Worm (Caenorhabditis elegans) whole organism, mixed stage, embryonic: Measurements from ENCODE around the gene Y54G2A.19.

ENCODE experiments used
- M03D4.4 ChIP-seq: sonication (generic microtip); optimal IDR thresholded peaks from 2 replicates; lab custom pipeline; 2017; ENCODE audit warnings: mild to moderate bottlenecking, missing genetic modification characterization, missing compliant biosample characterization
- bed-3 ChIP-seq: fragments of 200-800 bp; sonication (Bioruptor generic); optimal IDR thresholded peaks from 3 replicates; lab custom pipeline; 2018; ENCODE audit warnings: mild to moderate bottlenecking, missing genetic modification characterization, moderate library complexity, missing compliant biosample characterization
- blmp-1 ChIP-seq: fragments of 150-350 bp; optimal IDR thresholded peaks from 2 replicates; lab custom pipeline; 2014; ENCODE audit warnings: missing biosample characterization, missing genetic modification characterization
- ceh-39 ChIP-seq: fragments of 150-350 bp; optimal IDR thresholded peaks from 2 replicates; lab custom pipeline; 2014; ENCODE audit warnings: missing biosample characterization, missing genetic modification characterization
- ceh-43 ChIP-seq: fragments of 200-800 bp; sonication (Bioruptor generic); optimal IDR thresholded peaks from 2 replicates; lab custom pipeline; 2018; ENCODE audit warnings: mild to moderate bottlenecking, missing genetic modification characterization, moderate library complexity, missing compliant biosample characterization
- ceh-83 ChIP-seq: fragments of 200-800 bp; sonication (Bioruptor generic); optimal IDR thresholded peaks from 2 replicates; lab custom pipeline; 2018; ENCODE audit warnings: mild to moderate bottlenecking, missing genetic modification characterization, missing compliant biosample characterization
- ces-1 ChIP-seq: fragments of 150-350 bp; optimal IDR thresholded peaks from 2 replicates; lab custom pipeline; 2014; ENCODE audit warnings: missing biosample characterization, missing genetic modification reagents, missing genetic modification characterization
- drap-1 ChIP-seq: fragments of 200-800 bp; sonication (Bioruptor generic); optimal IDR thresholded peaks from 3 replicates; lab custom pipeline; 2018; ENCODE audit warnings: mild to moderate bottlenecking, missing genetic modification characterization, missing compliant biosample characterization
- elt-1 ChIP-seq: sonication (generic microtip); optimal IDR thresholded peaks from 2 replicates; lab custom pipeline; 2017; ENCODE audit warnings: missing genetic modification characterization, mild to moderate bottlenecking, missing compliant biosample characterization, antibody characterized with exemption, moderate library complexity, borderline replicate concordance; ENCODE audit not compliant: insufficient read depth
- elt-3 ChIP-seq: fragments of 150-350 bp; optimal IDR thresholded peaks from 2 replicates; lab custom pipeline; 2014; ENCODE audit warnings: missing biosample characterization, missing genetic modification characterization
- flh-1 ChIP-seq: fragments of 200-800 bp; sonication (Bioruptor generic); optimal IDR thresholded peaks from 2 replicates; lab custom pipeline; 2018; ENCODE audit warnings: mild to moderate bottlenecking, missing genetic modification characterization, moderate library complexity, missing compliant biosample characterization
- ham-2 ChIP-seq: fragments of 200-800 bp; sonication (Bioruptor generic); optimal IDR thresholded peaks from 2 replicates; lab custom pipeline; 2018; ENCODE audit warnings: mild to moderate bottlenecking, missing genetic modification characterization, missing compliant biosample characterization
- hlh-1 ChIP-seq: fragments of 150-350 bp; optimal IDR thresholded peaks from 2 replicates; lab custom pipeline; 2014; ENCODE audit warnings: missing biosample characterization, missing genetic modification reagents, missing genetic modification characterization
- lin-13 ChIP-seq: fragments of 150-350 bp; optimal IDR thresholded peaks from 2 replicates; lab custom pipeline; 2014; ENCODE audit warnings: missing biosample characterization, missing genetic modification characterization
- lin-32 ChIP-seq: fragments of 200-800 bp; sonication (Bioruptor generic); optimal IDR thresholded peaks from 2 replicates; lab custom pipeline; 2018; ENCODE audit warnings: mild to moderate bottlenecking, missing genetic modification characterization, missing compliant biosample characterization
- lsy-2 ChIP-seq: fragments of 150-350 bp; optimal IDR thresholded peaks from 2 replicates; lab custom pipeline; 2014; ENCODE audit warnings: missing biosample characterization, missing genetic modification characterization
- mab-5 ChIP-seq: fragments of 150-350 bp; optimal IDR thresholded peaks from 2 replicates; lab custom pipeline; 2014; ENCODE audit warnings: missing biosample characterization, missing genetic modification characterization
- mep-1 ChIP-seq: fragments of 150-350 bp; optimal IDR thresholded peaks from 2 replicates; lab custom pipeline; 2017; ENCODE audit warnings: missing biosample characterization, missing genetic modification reagents, missing genetic modification characterization, inconsistent platforms
- mls-2 ChIP-seq: sonication (generic microtip); optimal IDR thresholded peaks from 2 replicates; lab custom pipeline; 2016; ENCODE audit warnings: mild to moderate bottlenecking, missing genetic modification characterization, moderate library complexity, missing compliant biosample characterization
- nhr-12 ChIP-seq: fragments of 150-350 bp; optimal IDR thresholded peaks from 2 replicates; lab custom pipeline; 2014; ENCODE audit warnings: missing biosample characterization, missing genetic modification characterization
- nhr-2 ChIP-seq: fragments of 150-350 bp; optimal IDR thresholded peaks from 2 replicates; lab custom pipeline; 2014; ENCODE audit warnings: missing biosample characterization, missing genetic modification characterization
- nhr-237 ChIP-seq: fragments of 150-350 bp; optimal IDR thresholded peaks from 2 replicates; lab custom pipeline; 2014; ENCODE audit warnings: missing biosample characterization, missing genetic modification characterization
- pha-4 ChIP-seq: fragments of 150-350 bp; optimal IDR thresholded peaks from 2 replicates; lab custom pipeline; 2018; ENCODE audit warnings: missing biosample characterization, missing genetic modification reagents, missing genetic modification characterization
- sem-2 ChIP-seq: fragments of 200-800 bp; sonication (Bioruptor generic); optimal IDR thresholded peaks from 2 replicates; lab custom pipeline; 2018; ENCODE audit warnings: mild to moderate bottlenecking, missing genetic modification characterization, missing compliant biosample characterization
- snpc-4 ChIP-seq: fragments of 150-350 bp; optimal IDR thresholded peaks from 2 replicates; lab custom pipeline; 2014; ENCODE audit warnings: missing biosample characterization, missing genetic modification characterization
- sptf-1 ChIP-seq: sonication (generic microtip); optimal IDR thresholded peaks from 2 replicates; lab custom pipeline; 2017; ENCODE audit warnings: mild to moderate bottlenecking, missing genetic modification characterization, moderate library complexity, missing compliant biosample characterization
- tbx-8 ChIP-seq: fragments of 200-800 bp; sonication (Bioruptor generic); optimal IDR thresholded peaks from 2 replicates; lab custom pipeline; 2018; ENCODE audit warnings: mild to moderate bottlenecking, missing genetic modification characterization, moderate library complexity, missing compliant biosample characterization
- unc-120 ChIP-seq: sonication (generic microtip); optimal IDR thresholded peaks from 2 replicates; lab custom pipeline; 2017; ENCODE audit warnings: missing genetic modification characterization, missing compliant biosample characterization; ENCODE audit not compliant: poor library complexity, severe bottlenecking
- unc-39 ChIP-seq: fragments of 150-350 bp; optimal IDR thresholded peaks from 2 replicates; lab custom pipeline; 2014; ENCODE audit warnings: missing biosample characterization, missing genetic modification characterization
- unc-62 ChIP-seq: fragments of 150-350 bp; optimal IDR thresholded peaks from 2 replicates; lab custom pipeline; 2014; ENCODE audit warnings: missing biosample characterization, missing genetic modification reagents, missing genetic modification characterization
- zip-8 ChIP-seq: fragments of 150-350 bp; optimal IDR thresholded peaks from 2 replicates; lab custom pipeline; 2014; ENCODE audit warnings: missing biosample characterization, missing genetic modification characterization
- ztf-11 ChIP-seq: fragments of 150-350 bp; optimal IDR thresholded peaks from 2 replicates; lab custom pipeline; 2014; ENCODE audit warnings: missing biosample characterization, missing genetic modification characterization

Y54G2A.19 gene

DNA sequence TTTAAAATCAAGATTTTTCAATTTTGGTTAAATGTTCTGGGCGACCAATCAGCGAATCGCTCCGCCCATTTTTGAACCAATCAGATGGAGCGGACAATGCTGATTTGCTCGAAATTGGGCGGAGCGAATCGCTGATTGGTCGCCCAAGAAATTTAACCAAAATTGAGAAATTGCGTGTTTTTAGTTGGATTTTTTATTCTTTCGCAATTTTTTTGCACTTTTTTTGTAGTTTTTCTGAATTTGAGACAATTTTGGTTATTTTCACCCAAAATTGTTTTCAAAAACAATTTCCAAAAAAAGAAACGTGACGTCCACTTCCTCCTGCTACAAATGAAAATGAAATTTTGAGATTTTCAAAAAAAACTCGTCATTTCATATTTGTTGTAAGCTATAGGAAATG lies 7.9 kb downstream of the Y54G2A.19 start, which contains the start of gene dml-1:
Gene dml-1 (plus strand): TSS at position 301 of the 400 bp plus-strand sequence.
- TF ChIP-seq pha-4 (tag; lab: Kevin White, UChicago) (no peak), unc-39 (tag; lab: Kevin White, UChicago) (no peak), lsy-2 (no peak), lin-32 (no peak), mab-5 (no peak), ces-1 (GFP tag; lab: Kevin White, UChicago) (no peak), snpc-4 (tag; lab: Kevin White, UChicago) (no peak), hlh-1 (tag; lab: Kevin White, UChicago) (no peak), unc-62 (no peak), lin-13 (tag; lab: Kevin White, UChicago) (no peak)
- TF ChIP-seq, all 35 proteins: peak for 0

ce11 chrIV:2885260-2885659 lies 9.3 kb downstream of the Y54G2A.19 start:
- TF ChIP-seq blmp-1 (no peak), tbx-8 (GFP tag; lab: Kevin White, UChicago) (no peak), unc-62 (peak; percentile 39), bed-3 (GFP tag; lab: Kevin White, UChicago) (no peak), drap-1 (GFP tag; lab: Kevin White, UChicago) (no peak), mls-2 (tag; lab: Kevin White, UChicago) (no peak), unc-120 (tag; lab: Kevin White, UChicago) (peak; percentile 1), hlh-1 (tag; lab: Kevin White, UChicago) (peak; percentile 36), sptf-1 (no peak), ceh-39 (no peak), mep-1 (no peak)

DNA sequence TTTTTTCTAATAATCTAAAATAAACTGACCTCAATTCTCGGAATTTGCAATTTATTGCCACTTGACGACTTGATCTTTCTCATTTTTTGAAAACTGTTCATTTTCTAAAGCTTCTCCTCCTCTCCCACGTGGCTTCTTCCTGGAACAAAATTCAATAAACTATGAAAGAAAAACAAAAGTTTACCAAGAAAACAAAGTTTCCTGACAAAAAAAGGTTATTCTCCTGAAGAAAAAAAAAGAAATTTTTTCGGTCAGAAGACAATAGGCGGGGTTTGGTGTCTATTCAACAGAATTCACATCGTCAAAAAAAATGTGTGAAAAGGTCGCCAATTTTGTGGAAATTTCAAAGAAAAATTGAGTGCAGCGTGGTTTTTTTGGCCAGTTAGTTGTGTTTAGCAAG lies 29.8 kb downstream of the Y54G2A.19 start, which contains the start of gene Y54G2A.16:
Gene Y54G2A.16 (minus strand): TSS at position 101 of the 400 bp plus-strand sequence.
- TF ChIP-seq ceh-43 (GFP tag; lab: Kevin White, UChicago): no peak
- TF ChIP-seq unc-120 (tag; lab: Kevin White, UChicago): no peak
- no peak for TF ChIP-seq lsy-2
- no peak for TF ChIP-seq ztf-11 (tag; lab: Kevin White, UChicago)
- no peak for TF ChIP-seq ceh-83 (GFP tag; lab: Kevin White, UChicago)
- no peak for TF ChIP-seq nhr-12
- no peak for TF ChIP-seq elt-1 (tag; lab: Kevin White, UChicago)
- TF ChIP-seq sptf-1: no peak
- TF ChIP-seq unc-62: no peak
- TF ChIP-seq mls-2 (tag; lab: Kevin White, UChicago): no peak
- no peak for TF ChIP-seq ces-1 (GFP tag; lab: Kevin White, UChicago)
- no peak for TF ChIP-seq nhr-2 (tag; lab: Kevin White, UChicago)
- TF ChIP-seq ceh-39: no peak
- no peak for TF ChIP-seq blmp-1
- no peak for TF ChIP-seq ham-2 (GFP tag; lab: Kevin White, UChicago)
- no peak for TF ChIP-seq drap-1 (GFP tag; lab: Kevin White, UChicago)
- no peak for TF ChIP-seq lin-32
- TF ChIP-seq zip-8 (tag; lab: Kevin White, UChicago): no peak
- TF ChIP-seq sem-2 (GFP tag; lab: Kevin White, UChicago): no peak
- TF ChIP-seq unc-39 (tag; lab: Kevin White, UChicago): no peak

ce11 chrIV:2858734-2859133 lies 35.8 kb downstream of the Y54G2A.19 start:
- TF ChIP-seq hlh-1 (tag; lab: Kevin White, UChicago): no peak
- no peak for TF ChIP-seq lsy-2
- TF ChIP-seq elt-1 (tag; lab: Kevin White, UChicago): no peak
- no peak for TF ChIP-seq lin-13 (tag; lab: Kevin White, UChicago)
- TF ChIP-seq flh-1 (GFP tag; lab: Kevin White, UChicago): no peak
- TF ChIP-seq mep-1: no peak
- no peak for TF ChIP-seq elt-3 (tag; lab: Kevin White, UChicago)
- TF ChIP-seq, all 35 proteins: peak for 0

DNA sequence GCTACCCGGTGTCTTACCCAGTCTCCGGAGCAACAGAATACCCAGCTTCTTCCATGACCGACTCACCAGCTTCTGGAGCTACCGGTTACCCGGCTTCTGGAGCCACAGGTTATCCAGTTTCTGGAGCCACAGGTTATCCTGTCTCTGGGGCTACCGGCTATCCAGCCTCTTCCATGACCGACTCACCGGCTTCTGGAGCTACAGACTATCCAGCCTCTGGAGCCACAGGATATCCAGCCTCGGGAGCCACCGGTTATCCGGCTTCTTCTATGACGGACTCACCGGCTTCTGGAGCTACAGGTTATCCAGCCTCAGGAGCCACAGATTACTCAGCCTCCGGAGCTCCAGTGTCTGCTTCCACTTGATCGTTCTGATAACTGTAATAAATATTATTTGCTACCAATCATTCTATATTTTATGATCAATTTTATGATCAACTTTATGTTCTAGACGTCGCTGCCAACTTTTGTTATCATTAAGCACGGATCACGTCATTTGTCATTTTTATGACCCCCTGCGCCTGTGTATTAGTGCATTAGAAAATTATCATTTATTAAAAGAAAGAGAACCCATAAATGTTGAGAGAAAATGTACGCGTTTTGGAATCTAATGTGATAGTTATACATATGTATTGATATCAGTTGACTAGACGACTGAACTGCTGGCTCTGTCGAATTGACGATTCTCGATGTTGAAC lies 39.3 kb downstream of the Y54G2A.19 start:
- no peak for TF ChIP-seq lsy-2
- no peak for TF ChIP-seq tbx-8 (GFP tag; lab: Kevin White, UChicago)
- no peak for TF ChIP-seq unc-120 (tag; lab: Kevin White, UChicago)
- TF ChIP-seq lin-13 (tag; lab: Kevin White, UChicago): no peak
- no peak for TF ChIP-seq sptf-1
- TF ChIP-seq nhr-237 (tag; lab: Kevin White, UChicago): no peak
- no peak for TF ChIP-seq zip-8 (tag; lab: Kevin White, UChicago)
- no peak for TF ChIP-seq mls-2 (tag; lab: Kevin White, UChicago)
- no peak for TF ChIP-seq unc-62
- TF ChIP-seq M03D4.4 (tag; lab: Kevin White, UChicago): no peak
- no peak for TF ChIP-seq mep-1
- no peak for TF ChIP-seq sem-2 (GFP tag; lab: Kevin White, UChicago)
- TF ChIP-seq nhr-2 (tag; lab: Kevin White, UChicago): no peak
- no peak for TF ChIP-seq ceh-83 (GFP tag; lab: Kevin White, UChicago)
- no peak for TF ChIP-seq hlh-1 (tag; lab: Kevin White, UChicago)
- no peak for TF ChIP-seq snpc-4 (tag; lab: Kevin White, UChicago)
- TF ChIP-seq mab-5: no peak
- no peak for TF ChIP-seq drap-1 (GFP tag; lab: Kevin White, UChicago)
- TF ChIP-seq, all 35 proteins: peak for 0
